Fruit fly (Drosophila melanogaster) whole organism, embryonic: ENCODE data around the gene Seipin.

Source experiments
- Abd-B ChIP-seq: fragments of 200-800 bp; sonication (Bioruptor generic); optimal IDR thresholded peaks from 2 replicates; lab custom pipeline; 2018; ENCODE audit warnings: missing biosample characterization, mild to moderate bottlenecking, missing genetic modification characterization, moderate library complexity
- Atf-2 ChIP-seq: fragments of 200-800 bp; sonication (Bioruptor generic); optimal IDR thresholded peaks from 2 replicates; lab custom pipeline; 2016; ENCODE audit warnings: missing biosample characterization, missing genetic modification characterization
- B-H1 ChIP-seq: fragments of 200-800 bp; sonication (Bioruptor generic); IDR thresholded peaks from 3 replicates; pipeline ENCODE4 v1.3.6; 2022; ENCODE audit warnings: missing biosample characterization, missing genetic modification characterization
- Bteb2 ChIP-seq: fragments of 200-800 bp; sonication (Bioruptor generic); optimal IDR thresholded peaks from 2 replicates; lab custom pipeline; 2016; ENCODE audit warnings: missing biosample characterization, missing genetic modification characterization
- CG1024 ChIP-seq: fragments of 200-800 bp; sonication (Bioruptor generic); IDR thresholded peaks from 2 replicates; pipeline ENCODE4 v1.3.6; 2022; ENCODE audit warnings: missing biosample characterization, missing genetic modification characterization
- CG10462 ChIP-seq: fragments of 200-800 bp; sonication (Bioruptor generic); optimal IDR thresholded peaks from 2 replicates; lab custom pipeline; 2016; ENCODE audit warnings: missing biosample characterization, missing genetic modification characterization
- CG11093 ChIP-seq: fragments of 200-800 bp; sonication (Bioruptor generic); IDR thresholded peaks from 3 replicates; pipeline ENCODE4 v1.3.6; 2022; ENCODE audit warnings: missing biosample characterization, missing genetic modification characterization
- CG14860 ChIP-seq: fragments of 200-800 bp; sonication (Bioruptor generic); IDR thresholded peaks from 3 replicates; pipeline ENCODE4 v1.3.6; 2022; ENCODE audit warnings: missing biosample characterization, missing genetic modification characterization; ENCODE audit not compliant: partially characterized antibody
- CG18262 ChIP-seq: fragments of 200-800 bp; optimal IDR thresholded peaks from 3 replicates; lab custom pipeline; 2019; ENCODE audit warnings: missing biosample characterization, mild to moderate bottlenecking, missing genetic modification characterization, moderate library complexity
- CG2116 ChIP-seq: fragments of 200-800 bp; sonication (Bioruptor generic); optimal IDR thresholded peaks from 3 replicates; lab custom pipeline; 2018; ENCODE audit warnings: missing biosample characterization, mild to moderate bottlenecking, missing genetic modification characterization
- CG2129 ChIP-seq: fragments of 200-800 bp; sonication (Bioruptor generic); IDR thresholded peaks from 2 replicates; pipeline ENCODE4 v1.3.6; 2022; ENCODE audit warnings: missing biosample characterization, missing genetic modification characterization; ENCODE audit not compliant: partially characterized antibody
- CG31388 ChIP-seq: fragments of 200-800 bp; sonication (Bioruptor generic); optimal IDR thresholded peaks from 2 replicates; lab custom pipeline; 2016; ENCODE audit warnings: missing biosample characterization, missing genetic modification characterization
- CG33557 ChIP-seq: fragments of 200-800 bp; sonication (Bioruptor generic); optimal IDR thresholded peaks from 2 replicates; lab custom pipeline; 2019; ENCODE audit warnings: missing biosample characterization, mild to moderate bottlenecking, missing genetic modification characterization, moderate library complexity
- CG4282 ChIP-seq: fragments of 200-800 bp; sonication (Bioruptor generic); optimal IDR thresholded peaks from 2 replicates; lab custom pipeline; 2016; ENCODE audit warnings: missing biosample characterization, missing genetic modification characterization
- CG4360 ChIP-seq: fragments of 200-800 bp; sonication (Bioruptor generic); IDR thresholded peaks from 2 replicates; pipeline ENCODE4 v1.3.6; 2022; ENCODE audit warnings: missing biosample characterization, missing genetic modification characterization
- CG4820 ChIP-seq: fragments of 200-800 bp; sonication (Bioruptor generic); optimal IDR thresholded peaks from 3 replicates; lab custom pipeline; 2016; ENCODE audit warnings: missing biosample characterization, missing genetic modification characterization
- CG4854 ChIP-seq: fragments of 200-800 bp; sonication (Bioruptor generic); optimal IDR thresholded peaks from 2 replicates; lab custom pipeline; 2016; ENCODE audit warnings: missing biosample characterization, missing genetic modification characterization, inconsistent platforms
- CG8089 ChIP-seq: fragments of 200-800 bp; sonication (Bioruptor generic); optimal IDR thresholded peaks from 3 replicates; lab custom pipeline; 2016; ENCODE audit warnings: missing biosample characterization, missing genetic modification characterization
- CG8281 ChIP-seq: fragments of 200-800 bp; sonication (Bioruptor generic); optimal IDR thresholded peaks from 2 replicates; lab custom pipeline; 2018; ENCODE audit warnings: missing biosample characterization, mild to moderate bottlenecking, missing genetic modification characterization, moderate library complexity
- CG9727 ChIP-seq: fragments of 200-800 bp; sonication (Bioruptor generic); optimal IDR thresholded peaks from 3 replicates; lab custom pipeline; 2017; ENCODE audit warnings: missing biosample characterization, mild to moderate bottlenecking, missing genetic modification characterization
- CG9932 ChIP-seq: fragments of 200-800 bp; sonication (Bioruptor generic); IDR thresholded peaks from 2 replicates; pipeline ENCODE4 v1.3.6; 2022; ENCODE audit warnings: missing biosample characterization, missing genetic modification characterization
- Chrac-16 ChIP-seq: fragments of 200-800 bp; sonication (Bioruptor generic); optimal IDR thresholded peaks from 3 replicates; lab custom pipeline; 2016; ENCODE audit warnings: missing biosample characterization, missing genetic modification characterization
- CkIIα-i1 ChIP-seq: fragments of 200-800 bp; sonication (Bioruptor generic); IDR thresholded peaks from 2 replicates; pipeline ENCODE4 v1.3.6; 2022; ENCODE audit warnings: missing biosample characterization, missing genetic modification characterization
- Dfd ChIP-seq, 2 experiments: fragments of >200 bp; optimal IDR thresholded peaks; 2 replicates each; lab custom pipeline; 2017; ENCODE audit warnings: missing biosample characterization in 2 of 2, missing genetic modification characterization in 2 of 2
- HLHmδ ChIP-seq: fragments of 200-800 bp; sonication (Bioruptor generic); optimal IDR thresholded peaks from 2 replicates; lab custom pipeline; 2018; ENCODE audit warnings: missing biosample characterization, mild to moderate bottlenecking, missing genetic modification characterization, moderate library complexity
- Med ChIP-seq: fragments of 200-800 bp; sonication (Bioruptor generic); peaks from one replicate; lab custom pipeline; 2016; ENCODE audit warnings: missing biosample characterization, missing genetic modification characterization, mild to moderate bottlenecking, inconsistent platforms, moderate library complexity
- Nf-YA ChIP-seq: fragments of 200-800 bp; sonication (Bioruptor generic); IDR thresholded peaks from 2 replicates; pipeline ENCODE4 v1.3.6; 2022; ENCODE audit warnings: missing biosample characterization, missing genetic modification characterization
- Six4 ChIP-seq: fragments of 200-800 bp; sonication (Bioruptor generic); optimal IDR thresholded peaks from 2 replicates; lab custom pipeline; 2016; ENCODE audit warnings: missing biosample characterization, missing genetic modification characterization
- Sry-β ChIP-seq: fragments of 200-800 bp; sonication (Bioruptor generic); optimal IDR thresholded peaks from 2 replicates; lab custom pipeline; 2018; ENCODE audit warnings: missing biosample characterization, mild to moderate bottlenecking, missing genetic modification characterization, moderate library complexity
- Sry-δ ChIP-seq: fragments of 200-800 bp; sonication (Bioruptor generic); optimal IDR thresholded peaks from 2 replicates; lab custom pipeline; 2016; ENCODE audit warnings: missing biosample characterization, missing genetic modification characterization
- ara ChIP-seq: fragments of 200-800 bp; sonication (Bioruptor generic); IDR thresholded peaks from 2 replicates; pipeline ENCODE4 v1.3.6; 2022; ENCODE audit warnings: missing biosample characterization, missing genetic modification characterization
- bowl ChIP-seq: fragments of 200-800 bp; sonication (Bioruptor generic); IDR thresholded peaks from 2 replicates; pipeline ENCODE4 v1.3.6; 2022; ENCODE audit warnings: missing biosample characterization, missing genetic modification characterization
- ci ChIP-seq: fragments of 200-800 bp; sonication (Bioruptor generic); IDR thresholded peaks from 3 replicates; pipeline ENCODE4 v1.3.6; 2022; ENCODE audit warnings: missing biosample characterization, missing genetic modification characterization
- da ChIP-seq: fragments of 200-800 bp; sonication (Bioruptor generic); optimal IDR thresholded peaks from 2 replicates; lab custom pipeline; 2016; ENCODE audit warnings: missing biosample characterization, missing genetic modification characterization
- ems ChIP-seq: fragments of 200-800 bp; sonication (Bioruptor generic); optimal IDR thresholded peaks from 3 replicates; lab custom pipeline; 2016; ENCODE audit warnings: missing biosample characterization, missing genetic modification characterization
- en ChIP-seq: fragments of 200-800 bp; sonication (Bioruptor generic); optimal IDR thresholded peaks from 2 replicates; lab custom pipeline; 2016; ENCODE audit warnings: missing biosample characterization, missing genetic modification characterization
- ewg ChIP-seq: fragments of 200-800 bp; sonication (Bioruptor generic); optimal IDR thresholded peaks from 3 replicates; lab custom pipeline; 2017; ENCODE audit warnings: mild to moderate bottlenecking, missing biosample characterization, missing genetic modification reagents, missing genetic modification characterization
- gcm ChIP-seq: fragments of 200-800 bp; sonication (Bioruptor generic); optimal IDR thresholded peaks from 2 replicates; lab custom pipeline; 2019; ENCODE audit warnings: missing biosample characterization, mild to moderate bottlenecking, missing genetic modification characterization, moderate library complexity
- grau ChIP-seq: fragments of 200-800 bp; optimal IDR thresholded peaks from 3 replicates; lab custom pipeline; 2019; ENCODE audit warnings: missing biosample characterization, mild to moderate bottlenecking, missing genetic modification characterization, moderate library complexity
- gsb ChIP-seq: fragments of 200-800 bp; sonication (Bioruptor generic); IDR thresholded peaks from 2 replicates; pipeline ENCODE4 v1.3.6; 2022; ENCODE audit warnings: missing biosample characterization, missing genetic modification characterization
- hb ChIP-seq: fragments of 200-800 bp; sonication (Bioruptor generic); IDR thresholded peaks from 3 replicates; pipeline ENCODE4 v1.3.6; 2022; ENCODE audit warnings: missing biosample characterization, missing genetic modification characterization; ENCODE audit not compliant: partially characterized antibody
- hkb ChIP-seq, 2 experiments: fragments of 200-800 bp in 1 of 2; fragments of >200 bp in 1 of 2; sonication (Bioruptor generic) in 1 of 2; IDR thresholded peaks in 1 of 2; optimal IDR thresholded peaks in 1 of 2; 2 replicates each; pipeline versions ENCODE4 v1.3.6 to Lab custom; 2017 to 2022; ENCODE audit warnings: missing biosample characterization in 1 of 2, missing genetic modification characterization in 1 of 2
- ind ChIP-seq: fragments of 200-800 bp; sonication (Bioruptor generic); optimal IDR thresholded peaks from 3 replicates; lab custom pipeline; 2016; ENCODE audit warnings: missing biosample characterization, missing genetic modification characterization
- klu ChIP-seq: fragments of 200-800 bp; sonication (Bioruptor generic); IDR thresholded peaks from 2 replicates; pipeline ENCODE4 v1.3.6; 2022; ENCODE audit warnings: missing biosample characterization, missing genetic modification characterization
- knrl ChIP-seq: fragments of 200-800 bp; sonication (Bioruptor generic); IDR thresholded peaks from 3 replicates; pipeline ENCODE4 v1.3.6; 2022; ENCODE audit warnings: missing biosample characterization, missing genetic modification characterization; ENCODE audit not compliant: partially characterized antibody
- lola ChIP-seq, 3 experiments: fragments of >200 bp in 2 of 3; fragments of 200-800 bp in 1 of 3; sonication (Bioruptor generic) in 1 of 3; optimal IDR thresholded peaks; 2 replicates each; lab custom pipeline; 2017 to 2019; ENCODE audit warnings: missing biosample characterization in 3 of 3, missing genetic modification characterization in 3 of 3, mild to moderate bottlenecking in 1 of 3, moderate library complexity in 1 of 3
- pho ChIP-seq: fragments of 200-800 bp; sonication (Bioruptor generic); optimal IDR thresholded peaks from 2 replicates; lab custom pipeline; 2016; ENCODE audit warnings: missing biosample characterization, missing genetic modification characterization
- sr ChIP-seq: fragments of 200-800 bp; sonication (Bioruptor generic); IDR thresholded peaks from 3 replicates; pipeline ENCODE4 v1.3.6; 2022; ENCODE audit warnings: missing biosample characterization, missing genetic modification characterization
- tup ChIP-seq: fragments of 200-800 bp; sonication (Bioruptor generic); optimal IDR thresholded peaks from 2 replicates; lab custom pipeline; 2016; ENCODE audit warnings: missing biosample characterization, mild to moderate bottlenecking, missing genetic modification characterization, moderate library complexity
- zf30C ChIP-seq: fragments of 200-800 bp; sonication (Bioruptor generic); optimal IDR thresholded peaks from 3 replicates; lab custom pipeline; 2018; ENCODE audit warnings: missing biosample characterization, mild to moderate bottlenecking, missing genetic modification characterization

The Seipin gene

DNA sequence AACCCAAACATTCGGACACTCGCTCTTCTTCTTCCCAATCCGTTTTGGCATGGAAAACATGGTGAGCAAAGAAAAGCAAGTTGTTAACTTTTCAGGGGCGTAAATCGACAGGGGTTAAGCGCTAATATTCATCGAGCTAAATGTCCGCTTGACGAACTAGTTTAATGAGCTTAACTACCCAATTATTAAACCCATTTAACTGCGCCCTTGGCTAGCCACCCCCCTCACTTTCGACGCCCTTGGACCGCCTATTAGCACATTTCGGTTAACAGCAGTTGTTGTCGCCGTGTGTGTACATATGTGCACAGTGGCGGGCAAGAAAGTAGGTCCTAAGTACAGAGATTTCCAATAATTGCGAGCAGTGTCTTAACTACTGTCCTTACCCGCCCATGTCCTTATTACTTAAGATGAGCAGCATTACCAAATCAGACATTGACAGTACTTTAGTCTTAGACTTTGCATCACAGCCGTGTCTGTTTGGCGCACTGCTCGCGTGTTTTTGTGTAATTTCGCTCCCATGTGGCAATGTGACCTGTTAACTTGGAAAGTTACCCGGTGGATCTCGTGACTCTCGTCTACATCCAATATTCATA, 30.1 kb upstream of the Seipin start:
- peak; percentile 97 for TF ChIP-seq pho (GFP tag; lab: Kevin White, UChicago)
- TF ChIP-seq Nf-YA (GFP tag; lab: Robert Waterston, UW), result peak; percentile 86
- TF ChIP-seq Sry-δ, result peak; percentile 64
- TF ChIP-seq Bteb2 (GFP tag; lab: Kevin White, UChicago), result peak; percentile 92
- no peak for TF ChIP-seq CG14860 (GFP tag; lab: Robert Waterston, UW)
- TF ChIP-seq CG8281 (tag; lab: Kevin White, UChicago), result peak; percentile 63
- peak; percentile 89 for TF ChIP-seq CG9727 (GFP tag; lab: Kevin White, UChicago)
- TF ChIP-seq klu (GFP tag; lab: Robert Waterston, UW), result peak; percentile 89
- TF ChIP-seq CG10462 (GFP tag; lab: Kevin White, UChicago), result peak; percentile 60
- peak; percentile 69 for TF ChIP-seq CG4360
- TF ChIP-seq Six4, result peak; percentile 76
- no peak for TF ChIP-seq CG33557 (GFP tag; lab: Kevin White, UChicago)
- peak; percentile 89 for TF ChIP-seq B-H1
- TF ChIP-seq zf30C (GFP tag; lab: Kevin White, UChicago), result no peak
- peak; percentile 83 for TF ChIP-seq CG11093 (GFP tag; lab: Robert Waterston, UW)
- TF ChIP-seq Atf-2 (GFP tag; lab: Kevin White, UChicago), result peak; percentile 89
- peak; percentile 86 for TF ChIP-seq CG4854 (GFP tag; lab: Kevin White, UChicago)
- peak; percentile 95 for TF ChIP-seq ind (GFP tag; lab: Kevin White, UChicago)
- peak; percentile 53 for TF ChIP-seq CG31388 (GFP tag; lab: Kevin White, UChicago)
- TF ChIP-seq da (GFP tag; lab: Kevin White, UChicago), result peak; percentile 79
- peak; percentile 88 for TF ChIP-seq Abd-B (GFP tag; lab: Kevin White, UChicago)
- no peak for TF ChIP-seq hkb (optimal IDR thresholded peaks at IDR 0.05; lab: Kevin White, UChicago)
- peak; percentile 91 for TF ChIP-seq hkb (GFP tag; IDR thresholded peaks at IDR 0.05; lab: Robert Waterston, UW)
- TF ChIP-seq en (GFP tag; lab: Kevin White, UChicago), result peak; percentile 74
- TF ChIP-seq gcm (GFP tag; lab: Kevin White, UChicago), result peak; percentile 66
- peak; percentile 76 for TF ChIP-seq CG18262 (tag; lab: Kevin White, UChicago)
- peak; percentile 92 for TF ChIP-seq CG4282 (GFP tag; lab: Kevin White, UChicago)
- TF ChIP-seq sr (GFP tag; lab: Robert Waterston, UW), result peak; percentile 72; the same call in 2 of the 3 replicates
- TF ChIP-seq ara (GFP tag; lab: Robert Waterston, UW), result peak; percentile 88
- TF ChIP-seq ems, result peak; percentile 91
- peak; percentile 86 for TF ChIP-seq CG8089 (GFP tag; lab: Kevin White, UChicago)
- TF ChIP-seq gsb (GFP tag; lab: Robert Waterston, UW), result peak; percentile 92
- peak; percentile 91 for TF ChIP-seq Chrac-16 (GFP tag; lab: Kevin White, UChicago)
- peak; percentile 82 for TF ChIP-seq ewg
- peak; percentile 15 for TF ChIP-seq CG2116 (GFP tag; lab: Kevin White, UChicago)
- TF ChIP-seq CG1024 (GFP tag; lab: Robert Waterston, UW), result peak; percentile 62
- TF ChIP-seq CG9932 (GFP tag; lab: Robert Waterston, UW), result peak; percentile 96
- peak; percentile 90 for TF ChIP-seq grau (tag; lab: Kevin White, UChicago)
- no peak for TF ChIP-seq hb (GFP tag; lab: Robert Waterston, UW)
- peak; percentile 89 for TF ChIP-seq tup (GFP tag; lab: Kevin White, UChicago)
- peak; percentile 49; the same call in 1 of the 2 replicates for TF ChIP-seq CkIIα-i1 (GFP tag; lab: Robert Waterston, UW)
- no peak for TF ChIP-seq Sry-β (GFP tag; lab: Kevin White, UChicago)
- peak in 1 of 3 experiments; percentile 47 for TF ChIP-seq lola (GFP tag; optimal IDR thresholded peaks at IDR 0.05; lab: Kevin White, UChicago)
- peak; percentile 96 for TF ChIP-seq ci (GFP tag; lab: Robert Waterston, UW)
- peak; percentile 100 for TF ChIP-seq Med (GFP tag; lab: Kevin White, UChicago)
- TF ChIP-seq Dfd (GFP tag; optimal IDR thresholded peaks at IDR 0.05; lab: Kevin White, UChicago), result no peak
- TF ChIP-seq HLHmδ (GFP tag; lab: Kevin White, UChicago), result no peak
- peak; percentile 75 for TF ChIP-seq CG4820 (GFP tag; lab: Kevin White, UChicago)
- peak; percentile 74 for TF ChIP-seq bowl (GFP tag; lab: Robert Waterston, UW)
- TF ChIP-seq knrl, result no peak
- TF ChIP-seq CG2129 (GFP tag; lab: Robert Waterston, UW), result no peak
